Worm (Caenorhabditis elegans): ENCODE data around the gene F46B3.23.

Gene F46B3.23

ce11 chrV:20623060-20623459, 16.5 kb upstream of the F46B3.23 start, which contains the start of gene F46B3.8:
TSS of gene F46B3.8 (minus strand) at chrV:20623160.
- no peak for TF ChIP-seq rnt-1 (tag; optimal IDR thresholded peaks at IDR 0.05)
- no peak for TF ChIP-seq pax-1 (tag; optimal IDR thresholded peaks at IDR 0.05)
- TF ChIP-seq ceh-22 (tag; optimal IDR thresholded peaks at IDR 0.05): no peak
- TF ChIP-seq sox-4 (tag; optimal IDR thresholded peaks at IDR 0.05): no peak
- TF ChIP-seq pat-9 (tag; optimal IDR thresholded peaks at IDR 0.05): no peak
- no peak for TF ChIP-seq ceh-6 (GFP tag; optimal IDR thresholded peaks at IDR 0.05)
- no peak for TF ChIP-seq che-1 (tag; optimal IDR thresholded peaks at IDR 0.05)
- no peak for TF ChIP-seq hlh-6 (tag; optimal IDR thresholded peaks at IDR 0.05)
- no peak for TF ChIP-seq tbx-2 (tag; optimal IDR thresholded peaks at IDR 0.05)

DNA sequence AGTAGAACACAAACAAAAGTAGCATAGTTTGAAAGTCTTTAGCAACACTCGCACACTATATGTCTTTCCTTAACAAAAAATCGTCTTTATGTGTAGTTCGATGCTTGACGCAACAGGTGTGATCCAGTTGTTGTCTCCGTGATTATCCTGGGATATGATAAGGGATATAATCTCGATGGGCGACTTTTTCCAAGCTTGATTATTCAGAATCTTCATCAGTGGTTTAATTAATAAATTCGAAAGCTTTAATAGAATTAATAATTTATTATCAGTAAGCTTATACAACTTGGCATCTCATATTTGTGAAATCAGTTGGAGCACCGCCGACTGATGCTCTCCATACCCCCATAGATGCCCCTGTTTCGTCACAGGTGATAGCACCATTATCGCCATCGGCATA, 12.1 kb upstream of the F46B3.23 start, which contains the start of gene F46B3.7:
Gene F46B3.7, minus strand, starts transcription at position 101 of the 400 bp plus-strand sequence.
- no peak for TF ChIP-seq ceh-24 (tag; optimal IDR thresholded peaks at IDR 0.05)
- TF ChIP-seq ceh-6 (GFP tag; optimal IDR thresholded peaks at IDR 0.05): no peak
- no peak for TF ChIP-seq sox-2 (GFP tag; IDR thresholded peaks at IDR 0.05)
- TF ChIP-seq odd-2 (tag; optimal IDR thresholded peaks at IDR 0.05): no peak
- no peak for TF ChIP-seq pqm-1 (tag; optimal IDR thresholded peaks at IDR 0.05)
- TF ChIP-seq sox-4 (tag; optimal IDR thresholded peaks at IDR 0.05): no peak
- TF ChIP-seq hlh-15 (tag; optimal IDR thresholded peaks at IDR 0.05): no peak
- no peak for TF ChIP-seq mec-3 (tag; optimal IDR thresholded peaks at IDR 0.05; ENCODE audit: borderline replicate concordance)
- no peak for TF ChIP-seq hlh-8 (tag; optimal IDR thresholded peaks at IDR 0.05)
- no peak for TF ChIP-seq ceh-48 (tag; optimal IDR thresholded peaks at IDR 0.05)
- no peak for TF ChIP-seq nfya-1 (tag; optimal IDR thresholded peaks at IDR 0.05)
- no peak for TF ChIP-seq pros-1 (tag; optimal IDR thresholded peaks at IDR 0.05)
- no peak for TF ChIP-seq syd-9 (tag; optimal IDR thresholded peaks at IDR 0.05)
- TF ChIP-seq lim-6 (tag; optimal IDR thresholded peaks at IDR 0.05): no peak
- no peak for TF ChIP-seq ztf-16 (tag; optimal IDR thresholded peaks at IDR 0.05)
- no peak for TF ChIP-seq ceh-9 (tag; optimal IDR thresholded peaks at IDR 0.05)
- TF ChIP-seq npax-4 (tag; optimal IDR thresholded peaks at IDR 0.05): no peak
- no peak for TF ChIP-seq K09A11.1 (tag; optimal IDR thresholded peaks at IDR 0.05; ENCODE audit: insufficient read depth)
- no peak for TF ChIP-seq ceh-2 (tag; optimal IDR thresholded peaks at IDR 0.05)

DNA sequence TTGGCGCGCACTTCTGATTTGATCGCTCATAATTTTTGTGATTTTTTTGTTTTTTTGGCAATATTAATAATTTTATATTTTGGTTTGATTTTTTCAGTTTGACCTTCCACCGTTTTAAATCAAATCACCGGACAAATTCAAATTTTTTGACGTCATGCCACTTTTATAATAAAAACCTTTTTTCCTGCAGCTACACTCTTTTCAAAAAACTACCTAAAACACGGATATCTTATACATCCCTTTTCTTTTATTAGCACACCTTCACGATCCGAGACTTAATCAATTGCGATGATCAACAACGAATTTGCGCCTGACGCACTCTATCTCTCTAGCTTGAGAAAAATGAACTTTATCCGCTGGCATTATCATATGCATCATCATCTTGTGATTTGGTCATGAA, 3.0 kb upstream of the F46B3.23 start, which contains the start of gene grd-2:
Gene grd-2, plus strand, starts transcription at position 301 of the 400 bp plus-strand sequence.
- no peak for TF ChIP-seq pros-1 (tag; optimal IDR thresholded peaks at IDR 0.05)
- TF ChIP-seq syd-9 (tag; optimal IDR thresholded peaks at IDR 0.05): no peak
- TF ChIP-seq ceh-14 (tag; optimal IDR thresholded peaks at IDR 0.05): no peak
- TF ChIP-seq ceh-19 (GFP tag; optimal IDR thresholded peaks at IDR 0.05): no peak
- TF ChIP-seq unc-42 (tag; optimal IDR thresholded peaks at IDR 0.05): no peak
- no peak for TF ChIP-seq nhr-11 (tag; optimal IDR thresholded peaks at IDR 0.05)
- TF ChIP-seq dmd-4 (tag; optimal IDR thresholded peaks at IDR 0.05; ENCODE audit: borderline replicate concordance): no peak
- no peak for TF ChIP-seq gmeb-2 (tag; optimal IDR thresholded peaks at IDR 0.05)
- no peak for TF ChIP-seq hlh-15 (tag; optimal IDR thresholded peaks at IDR 0.05)
- no peak for TF ChIP-seq sdc-2 (tag; optimal IDR thresholded peaks at IDR 0.05)
- TF ChIP-seq ceh-31 (tag; optimal IDR thresholded peaks at IDR 0.05): no peak
- TF ChIP-seq unc-86 (tag; optimal IDR thresholded peaks at IDR 0.05): no peak
- TF ChIP-seq rnt-1 (tag; optimal IDR thresholded peaks at IDR 0.05): no peak
- no peak for TF ChIP-seq lin-11 (tag; optimal IDR thresholded peaks at IDR 0.05)

DNA sequence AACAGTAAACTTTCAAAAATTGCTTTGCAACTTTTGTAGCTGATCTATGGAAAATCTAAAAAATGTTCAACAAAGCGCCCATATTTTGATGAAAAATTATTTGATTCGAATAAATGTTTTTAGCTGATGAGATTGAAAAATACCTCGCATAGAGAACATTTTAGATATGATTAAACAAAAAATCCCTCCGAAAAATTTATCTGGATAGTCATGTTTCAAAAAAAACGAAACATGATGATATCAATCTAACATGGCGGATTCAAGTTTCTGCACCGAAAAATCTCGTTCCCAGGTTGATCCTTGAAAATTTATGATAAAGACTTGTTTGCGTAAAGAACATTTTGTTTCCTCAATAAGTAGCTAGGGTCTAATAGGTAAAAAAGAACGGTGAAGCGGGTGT, 2.2 kb upstream of the F46B3.23 start, which contains the start of gene ttr-12:
Gene ttr-12, minus strand, starts transcription at position 101 of the 400 bp plus-strand sequence.
- no peak for TF ChIP-seq F13H6.1 (tag; optimal IDR thresholded peaks at IDR 0.05)
- TF ChIP-seq hlh-30 (tag; optimal IDR thresholded peaks at IDR 0.05; ENCODE audit: insufficient read depth): no peak
- TF ChIP-seq hlh-13 (GFP tag; optimal IDR thresholded peaks at IDR 0.05): no peak
- no peak for TF ChIP-seq sdc-2 (tag; optimal IDR thresholded peaks at IDR 0.05)
- TF ChIP-seq ceh-9 (tag; optimal IDR thresholded peaks at IDR 0.05): no peak
- TF ChIP-seq rnt-1 (tag; optimal IDR thresholded peaks at IDR 0.05): no peak
- TF ChIP-seq syd-9 (tag; optimal IDR thresholded peaks at IDR 0.05): no peak
- TF ChIP-seq elt-2 (tag; optimal IDR thresholded peaks at IDR 0.05): no peak
- no peak for TF ChIP-seq nhr-11 (tag; optimal IDR thresholded peaks at IDR 0.05)
- no peak for TF ChIP-seq sox-2 (GFP tag; IDR thresholded peaks at IDR 0.05)
- TF ChIP-seq zip-5 (tag; optimal IDR thresholded peaks at IDR 0.05): no peak
- TF ChIP-seq unc-3 (GFP tag; conservative IDR thresholded peaks at IDR 0.05): no peak
- no peak for TF ChIP-seq unc-3 (tag; optimal IDR thresholded peaks at IDR 0.05)
- no peak for TF ChIP-seq npax-4 (tag; optimal IDR thresholded peaks at IDR 0.05)
- no peak for TF ChIP-seq dve-1 (tag; optimal IDR thresholded peaks at IDR 0.05)
- no peak for TF ChIP-seq hlh-15 (tag; optimal IDR thresholded peaks at IDR 0.05)
- TF ChIP-seq tbx-7 (tag; optimal IDR thresholded peaks at IDR 0.05): no peak
- no peak for TF ChIP-seq ceh-14 (tag; optimal IDR thresholded peaks at IDR 0.05)
- TF ChIP-seq ahr-1 (tag; optimal IDR thresholded peaks at IDR 0.05): no peak
- no peak for TF ChIP-seq pha-2 (tag; optimal IDR thresholded peaks at IDR 0.05)
- TF ChIP-seq eyg-1 (tag; optimal IDR thresholded peaks at IDR 0.05): no peak

All from whole organism, late embryonic.